Worm (Caenorhabditis elegans): ENCODE results near the gene K12H4.5.

DNA sequence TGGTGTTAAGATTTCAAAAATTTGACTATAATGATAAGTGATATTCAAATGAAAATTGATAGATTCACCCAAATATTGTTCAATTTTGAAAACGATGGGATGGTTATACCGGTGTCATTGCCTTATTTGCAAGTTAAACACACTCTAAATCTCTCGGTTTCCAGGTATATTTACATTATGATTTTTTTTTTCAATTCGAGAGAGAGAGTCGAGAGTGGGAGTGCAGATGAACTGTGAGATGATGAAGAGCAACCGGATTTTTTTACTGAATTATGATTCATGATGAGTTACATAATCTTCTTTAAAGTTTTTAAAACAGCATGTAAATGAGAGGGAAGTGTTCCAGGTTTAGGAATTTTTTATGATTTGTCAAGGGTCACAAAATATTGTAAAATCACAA, 10.8 kb upstream of the K12H4.5 start, which contains the start of gene F44B9.10:
- TF ChIP-seq ekl-4 (GFP tag; IDR thresholded peaks at IDR 0.05) (no peak), let-526 (GFP tag; IDR thresholded peaks at IDR 0.05) (no peak), sptf-2 (GFP tag; optimal IDR thresholded peaks at IDR 0.05) (no peak), ztf-6 (GFP tag; IDR thresholded peaks at IDR 0.05) (no peak), unc-130 (GFP tag; optimal IDR thresholded peaks at IDR 0.05) (no peak), B0019.2 (GFP tag; conservative IDR thresholded peaks at IDR 0.05) (no peak), Y95B8A.8 (GFP tag; IDR thresholded peaks at IDR 0.05) (no peak), ceh-40 (GFP tag; IDR thresholded peaks at IDR 0.05) (no peak), egrh-3 (GFP tag; IDR thresholded peaks at IDR 0.05) (no peak), ama-1 (optimal IDR thresholded peaks at IDR 0.05) (no peak), ama-1 (GFP tag; optimal IDR thresholded peaks at IDR 0.05) (no peak), madf-6 (GFP tag; IDR thresholded peaks at IDR 0.05) (no peak), sea-2 (GFP tag; IDR thresholded peaks at IDR 0.05) (no peak)
